Worm (Caenorhabditis elegans) whole organism, early embryonic: ENCODE data around the gene K09C8.2.

Source experiments
- F13C5.2 ChIP-seq: sonication (generic microtip); optimal IDR thresholded peaks from 2 replicates; lab custom pipeline; 2017; ENCODE audit warnings: mild to moderate bottlenecking, missing genetic modification characterization, inconsistent platforms, missing compliant biosample characterization
- aly-1 ChIP-seq: sonication (generic microtip); optimal IDR thresholded peaks from 2 replicates; lab custom pipeline; 2016; ENCODE audit warnings: missing genetic modification characterization, missing compliant biosample characterization
- ama-1 ChIP-seq: fragments of 150-350 bp; optimal IDR thresholded peaks from 2 replicates; lab custom pipeline; 2014
- ceh-36 ChIP-seq: sonication (generic microtip); optimal IDR thresholded peaks from 2 replicates; lab custom pipeline; 2016; ENCODE audit warnings: missing genetic modification characterization, inconsistent platforms, missing compliant biosample characterization
- ets-7 ChIP-seq: sonication (generic microtip); optimal IDR thresholded peaks from 2 replicates; lab custom pipeline; 2016; ENCODE audit warnings: missing genotype, missing genetic modification characterization, missing compliant biosample characterization
- hmbx-1 ChIP-seq: sonication (generic microtip); optimal IDR thresholded peaks from 2 replicates; lab custom pipeline; 2016; ENCODE audit warnings: mild to moderate bottlenecking, missing genetic modification characterization, missing compliant biosample characterization
- hmg-4 ChIP-seq: fragments of 200-800 bp; sonication (Bioruptor generic); optimal IDR thresholded peaks from 2 replicates; lab custom pipeline; 2018; ENCODE audit warnings: mild to moderate bottlenecking, missing genetic modification characterization, missing compliant biosample characterization
- pes-1 ChIP-seq: fragments of 200-800 bp; sonication (Bioruptor generic); IDR thresholded peaks from 2 replicates; pipeline ENCODE4 v1.3.6; 2022; ENCODE audit warnings: missing genetic modification reagents, missing genetic modification characterization, missing compliant biosample characterization
- scrt-1 ChIP-seq: fragments of 200-800 bp; sonication (Bioruptor generic); IDR thresholded peaks from 2 replicates; pipeline ENCODE4 v1.3.6; 2022; ENCODE audit warnings: missing genetic modification characterization, missing compliant biosample characterization
- sea-1 ChIP-seq: fragments of 200-800 bp; sonication (Bioruptor generic); conservative IDR thresholded peaks from 2 replicates; pipeline ENCODE4 v1.3.6; 2022; ENCODE audit warnings: missing genetic modification characterization, missing compliant biosample characterization
- tbx-37 ChIP-seq: fragments of 200-800 bp; sonication (Bioruptor generic); conservative IDR thresholded peaks from 2 replicates; pipeline ENCODE4 v1.3.6; 2022; ENCODE audit warnings: missing genetic modification reagents, missing genetic modification characterization, missing compliant biosample characterization

DNA sequence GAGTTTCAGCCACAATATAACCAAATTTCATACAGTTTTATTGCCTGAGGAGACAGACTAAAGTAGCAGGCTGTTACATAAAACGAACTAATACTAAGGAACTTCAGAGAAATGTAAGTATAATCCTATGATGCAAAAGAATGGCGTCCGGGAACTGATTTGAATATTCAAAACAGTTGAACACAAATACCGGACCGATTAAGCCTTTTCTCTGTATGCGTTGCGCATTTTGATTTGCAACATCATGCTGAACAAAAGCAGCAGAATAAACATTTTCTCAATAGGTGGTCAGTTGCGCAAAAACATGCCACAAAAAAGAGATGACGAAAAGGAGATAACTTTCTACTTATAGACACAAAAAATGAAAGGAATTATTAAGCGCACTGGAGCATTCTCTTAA lies 35.2 kb upstream of the K09C8.2 start:
- TF ChIP-seq sea-1 (GFP tag; lab: Robert Waterston, UW) (no peak), aly-1 (tag; lab: Kevin White, UChicago) (no peak), ama-1 (lab: Kevin White, UChicago) (no peak), hmg-4 (no peak), scrt-1 (no peak), tbx-37 (no peak), F13C5.2 (tag; lab: Kevin White, UChicago) (no peak), hmbx-1 (tag; lab: Kevin White, UChicago) (no peak), ceh-36 (tag; lab: Kevin White, UChicago) (no peak), pes-1 (GFP tag; lab: Robert Waterston, UW) (no peak), ets-7 (no peak)
